Fruit fly (Drosophila melanogaster) whole organism, wandering third instar larva: ENCODE measurements around the gene CG4297.

Source experiments
- Abd-B ChIP-seq: fragments of >200 bp; optimal IDR thresholded peaks from 2 replicates; lab custom pipeline; 2017; ENCODE audit warnings: missing biosample characterization, missing genetic modification characterization
- CG32264 ChIP-seq: fragments of 200-800 bp; sonication (Bioruptor generic); optimal IDR thresholded peaks from 2 replicates; lab custom pipeline; 2016; ENCODE audit warnings: missing biosample characterization, missing genetic modification characterization
- CG9705 ChIP-seq: fragments of 200-800 bp; sonication (Bioruptor generic); optimal IDR thresholded peaks from 2 replicates; lab custom pipeline; 2018; ENCODE audit warnings: missing biosample characterization, mild to moderate bottlenecking, missing genetic modification characterization
- CrebA ChIP-seq: fragments of 200-800 bp; sonication (Bioruptor generic); optimal IDR thresholded peaks from 2 replicates; lab custom pipeline; 2016; ENCODE audit warnings: missing biosample characterization, mild to moderate bottlenecking, missing genetic modification characterization, borderline replicate concordance
- Dfd ChIP-seq: fragments of >200 bp; optimal IDR thresholded peaks from 2 replicates; lab custom pipeline; 2017; ENCODE audit warnings: missing biosample characterization, missing genetic modification characterization
- Dif ChIP-seq: fragments of 200-275, 200-300 bp; sonication (Bioruptor generic); optimal IDR thresholded peaks from 2 replicates; lab custom pipeline; 2018; ENCODE audit warnings: missing biosample characterization, missing genetic modification characterization; ENCODE audit not compliant: partially characterized antibody
- GATAd ChIP-seq: sonication (Bioruptor generic); optimal IDR thresholded peaks from 2 replicates; lab custom pipeline; 2016; ENCODE audit warnings: missing biosample characterization, missing genetic modification characterization
- HLH106 ChIP-seq: fragments of 200-800 bp; optimal IDR thresholded peaks from 3 replicates; lab custom pipeline; 2019; ENCODE audit warnings: missing biosample characterization, mild to moderate bottlenecking, missing genetic modification characterization, moderate library complexity
- Hnf4 ChIP-seq: fragments of 200-800 bp; sonication (Bioruptor generic); optimal IDR thresholded peaks from 2 replicates; lab custom pipeline; 2016; ENCODE audit warnings: missing biosample characterization, mild to moderate bottlenecking, missing genetic modification characterization
- Hr78 ChIP-seq: fragments of >200 bp; optimal IDR thresholded peaks from 2 replicates; lab custom pipeline; 2017; ENCODE audit warnings: missing biosample characterization, missing genetic modification characterization
- Hr83 ChIP-seq: fragments of 200-300 bp; sonication (Bioruptor generic); optimal IDR thresholded peaks from 2 replicates; lab custom pipeline; 2016; ENCODE audit warnings: missing biosample characterization, mild to moderate bottlenecking, missing genetic modification characterization, moderate library complexity; ENCODE audit not compliant: poor library complexity, severe bottlenecking
- Jra ChIP-seq: sonication (Bioruptor generic); optimal IDR thresholded peaks from 2 replicates; lab custom pipeline; 2016; ENCODE audit warnings: missing biosample characterization, missing genetic modification characterization
- Mio ChIP-seq: sonication (Bioruptor generic); optimal IDR thresholded peaks from 2 replicates; lab custom pipeline; 2016; ENCODE audit warnings: missing biosample characterization, missing genetic modification characterization
- Myc ChIP-seq: fragments of >200 bp; optimal IDR thresholded peaks from 2 replicates; lab custom pipeline; 2017
- N ChIP-seq: fragments of >200 bp; optimal IDR thresholded peaks from 2 replicates; lab custom pipeline; 2018; ENCODE audit warnings: missing biosample characterization, missing external identifiers, missing genetic modification characterization
- OdsH ChIP-seq: fragments of 200-800 bp; sonication (Bioruptor generic); optimal IDR thresholded peaks from 2 replicates; lab custom pipeline; 2016; ENCODE audit warnings: missing biosample characterization, mild to moderate bottlenecking, missing genetic modification characterization
- Rel ChIP-seq, 2 experiments: fragments of 200-800 bp; sonication (Bioruptor generic) in 1 of 2; optimal IDR thresholded peaks; 2 replicates in 1 of 2; 3 replicates in 1 of 2; lab custom pipeline; 2016 to 2019; ENCODE audit warnings: mild to moderate bottlenecking in 2 of 2, missing biosample characterization in 2 of 2, missing genetic modification characterization in 2 of 2, moderate library complexity in 1 of 2
- Sp1 ChIP-seq: fragments of 200-800 bp; sonication (Bioruptor generic); optimal IDR thresholded peaks from 3 replicates; lab custom pipeline; 2019; ENCODE audit warnings: missing biosample characterization, mild to moderate bottlenecking, missing genetic modification characterization, moderate library complexity
- Vsx2 ChIP-seq: fragments of 200-300, 225-300 bp; sonication (Bioruptor generic); optimal IDR thresholded peaks from 2 replicates; lab custom pipeline; 2018; ENCODE audit warnings: missing biosample characterization, missing genetic modification characterization; ENCODE audit not compliant: partially characterized antibody
- br ChIP-seq: fragments of 200-800 bp; sonication (Bioruptor generic); optimal IDR thresholded peaks from 2 replicates; lab custom pipeline; 2016; ENCODE audit warnings: missing biosample characterization, missing genetic modification characterization
- brk ChIP-seq: fragments of 200-800 bp; sonication (Bioruptor generic); optimal IDR thresholded peaks from 2 replicates; lab custom pipeline; 2016; ENCODE audit warnings: missing biosample characterization, mild to moderate bottlenecking, missing genetic modification characterization
- dl ChIP-seq, 2 experiments: fragments of 175-275, 200-275 bp in 1 of 2; fragments of 200-275 bp in 1 of 2; sonication (Bioruptor generic); optimal IDR thresholded peaks; lab custom pipeline; 2018; ENCODE audit warnings: mild to moderate bottlenecking in 2 of 2, missing biosample characterization in 2 of 2, missing genetic modification characterization in 2 of 2, moderate library complexity in 2 of 2; ENCODE audit not compliant: partially characterized antibody in 2 of 2, insufficient read depth in 1 of 2
- dmrt93B ChIP-seq: fragments of 200-800 bp; sonication (Bioruptor generic); optimal IDR thresholded peaks from 2 replicates; lab custom pipeline; 2018; ENCODE audit warnings: missing biosample characterization, mild to moderate bottlenecking, missing genetic modification characterization
- dsf ChIP-seq: sonication (Bioruptor generic); optimal IDR thresholded peaks from 2 replicates; lab custom pipeline; 2016; ENCODE audit warnings: missing biosample characterization, missing genetic modification characterization, borderline replicate concordance
- ey ChIP-seq: fragments of 200-800 bp; sonication (Bioruptor generic); optimal IDR thresholded peaks from 2 replicates; lab custom pipeline; 2016; ENCODE audit warnings: missing biosample characterization, missing genetic modification characterization
- foxo ChIP-seq, 2 experiments: fragments of 200-800 bp; sonication (Bioruptor generic); optimal IDR thresholded peaks; 2 replicates in 1 of 2; 3 replicates in 1 of 2; lab custom pipeline; 2016 to 2017; ENCODE audit warnings: missing biosample characterization in 2 of 2, missing genetic modification characterization in 2 of 2
- fru ChIP-seq: fragments of 200-800 bp; sonication (Bioruptor generic); optimal IDR thresholded peaks from 3 replicates; lab custom pipeline; 2016; ENCODE audit warnings: missing biosample characterization, mild to moderate bottlenecking, missing genetic modification characterization
- h ChIP-seq: fragments of 200-800 bp; sonication (Bioruptor generic); optimal IDR thresholded peaks from 3 replicates; lab custom pipeline; 2016; ENCODE audit warnings: missing biosample characterization, mild to moderate bottlenecking, missing genetic modification characterization
- jim ChIP-seq: fragments of 175-275, 200-325 bp; sonication (Bioruptor generic); optimal IDR thresholded peaks from 2 replicates; lab custom pipeline; 2016; ENCODE audit warnings: missing biosample characterization, mild to moderate bottlenecking, missing genetic modification characterization
- lola ChIP-seq: fragments of >200 bp; optimal IDR thresholded peaks from 2 replicates; lab custom pipeline; 2017; ENCODE audit warnings: missing biosample characterization, missing genetic modification characterization
- pan ChIP-seq: fragments of >200 bp; optimal IDR thresholded peaks from 2 replicates; lab custom pipeline; 2017
- psq ChIP-seq: fragments of 200-800 bp; sonication (Bioruptor generic); optimal IDR thresholded peaks from 3 replicates; lab custom pipeline; 2017; ENCODE audit warnings: missing biosample characterization, mild to moderate bottlenecking, missing genetic modification characterization, moderate library complexity
- rgr ChIP-seq: fragments of 200-800 bp; sonication (Bioruptor generic); optimal IDR thresholded peaks from 3 replicates; lab custom pipeline; 2016; ENCODE audit warnings: missing biosample characterization, mild to moderate bottlenecking, missing genetic modification characterization
- sage ChIP-seq: fragments of 200-800 bp; sonication (Bioruptor generic); optimal IDR thresholded peaks from 2 replicates; lab custom pipeline; 2016; ENCODE audit warnings: missing biosample characterization, mild to moderate bottlenecking, missing genetic modification characterization
- sv ChIP-seq: fragments of 200-800 bp; sonication (Bioruptor generic); optimal IDR thresholded peaks from 3 replicates; lab custom pipeline; 2016; ENCODE audit warnings: missing biosample characterization, missing genetic modification characterization
- tai ChIP-seq: sonication (Bioruptor generic); optimal IDR thresholded peaks from 2 replicates; lab custom pipeline; 2016; ENCODE audit warnings: missing biosample characterization, missing genetic modification characterization
- usp ChIP-seq: fragments of >200 bp; optimal IDR thresholded peaks from 2 replicates; lab custom pipeline; 2017; ENCODE audit warnings: missing biosample characterization, missing genetic modification characterization
- woc ChIP-seq: sonication (Bioruptor generic); optimal IDR thresholded peaks from 2 replicates; lab custom pipeline; 2016; ENCODE audit warnings: missing biosample characterization, mild to moderate bottlenecking, missing genetic modification characterization

Gene CG4297

dm6 chr2L:481757-482450 is 9.9 kb upstream of the CG4297 start (continued):
- no peak for TF ChIP-seq pan (lab: Kevin White, UChicago)
- no peak for TF ChIP-seq Jra (GFP tag; lab: Kevin White, UChicago)
- no peak for TF ChIP-seq psq (GFP tag; lab: Kevin White, UChicago)
- peak; percentile 45 for TF ChIP-seq sv (GFP tag; lab: Kevin White, UChicago)
- peak in 1 of 2 experiments; percentile 67 for TF ChIP-seq foxo (GFP tag; optimal IDR thresholded peaks at IDR 0.05; lab: Kevin White, UChicago)
- TF ChIP-seq CG32264 (GFP tag; lab: Kevin White, UChicago), result no peak

- peak; percentile 47 for TF ChIP-seq Hr83 (GFP tag; lab: Kevin White, UChicago)
- no peak for TF ChIP-seq dsf
- TF ChIP-seq Rel (GFP tag; optimal IDR thresholded peaks at IDR 0.05; lab: Kevin White, UChicago), result no peak
- TF ChIP-seq Rel (tag; optimal IDR thresholded peaks at IDR 0.05; lab: Kevin White, UChicago), result peak; percentile 52
- no peak for TF ChIP-seq Vsx2 (GFP tag; lab: Kevin White, UChicago)
- TF ChIP-seq GATAd (GFP tag; lab: Kevin White, UChicago), result no peak
Observed at dm6 chr2L:481400-481756, 9.4 kb upstream of the CG4297 start.

- TF ChIP-seq brk (GFP tag; lab: Kevin White, UChicago) (peak; percentile 99), Dfd (peak; percentile 99), Sp1 (GFP tag; lab: Kevin White, UChicago) (peak; percentile 100), CrebA (GFP tag; lab: Kevin White, UChicago) (peak; percentile 99), dmrt93B (peak; percentile 100), Myc (lab: Kevin White, UChicago) (no peak), CG32264 (GFP tag; lab: Kevin White, UChicago) (peak; percentile 100), Dif (GFP tag; lab: Kevin White, UChicago) (peak; percentile 49), Hr78 (GFP tag; lab: Kevin White, UChicago) (no peak), woc (GFP tag; lab: Kevin White, UChicago) (peak; percentile 100), Abd-B (GFP tag; lab: Kevin White, UChicago) (no peak), rgr (GFP tag; lab: Kevin White, UChicago) (peak; percentile 100), HLH106 (tag; lab: Kevin White, UChicago) (peak; percentile 100), psq (GFP tag; lab: Kevin White, UChicago) (peak; percentile 100), br (peak; percentile 100), Rel (GFP tag; optimal IDR thresholded peaks at IDR 0.05; lab: Kevin White, UChicago) (peak; percentile 100), Rel (tag; optimal IDR thresholded peaks at IDR 0.05; lab: Kevin White, UChicago) (peak; percentile 93), Hnf4 (GFP tag; lab: Kevin White, UChicago) (peak; percentile 100), CG9705 (GFP tag; lab: Kevin White, UChicago) (peak; percentile 99), tai (peak; percentile 100), fru (peak; percentile 100), pan (lab: Kevin White, UChicago) (peak; percentile 94), h (peak; percentile 100), Hr83 (GFP tag; lab: Kevin White, UChicago) (peak; percentile 94), dl (GFP tag; optimal IDR thresholded peaks at IDR 0.05; lab: Kevin White, UChicago; ENCODE audit: insufficient read depth in 1 of 2, partially characterized antibody in 2 of 2) (peak in 1 of 2 experiments; percentile 69), sage (GFP tag; lab: Kevin White, UChicago) (peak; percentile 99), Vsx2 (GFP tag; lab: Kevin White, UChicago) (no peak), ey (GFP tag; lab: Kevin White, UChicago) (peak; percentile 100), usp (GFP tag; lab: Kevin White, UChicago) (peak; percentile 31), jim (GFP tag; lab: Kevin White, UChicago) (peak; percentile 89), sv (GFP tag; lab: Kevin White, UChicago) (peak; percentile 100), Mio (GFP tag; lab: Kevin White, UChicago) (peak; percentile 98), lola (GFP tag; lab: Kevin White, UChicago) (peak; percentile 41), foxo (GFP tag; optimal IDR thresholded peaks at IDR 0.05; lab: Kevin White, UChicago) (peak; percentile 100), dsf (peak; percentile 99), N (GFP tag; lab: Kevin White, UChicago) (no peak), GATAd (GFP tag; lab: Kevin White, UChicago) (peak; percentile 98), OdsH (GFP tag; lab: Kevin White, UChicago) (peak; percentile 100), Jra (GFP tag; lab: Kevin White, UChicago) (peak; percentile 100)
- TF ChIP-seq, all 38 proteins: peak for 33
Observed at dm6 chr2L:480638-481399, 8.8 kb upstream of the CG4297 start.
